Fruit fly (Drosophila melanogaster): ENCODE results near the gene CG10317.

CG10317 gene

dm6 chr3R:16340610-16341009, 29.7 kb downstream of the CG10317 start:
- no peak for TF ChIP-seq GATAd (GFP tag; optimal IDR thresholded peaks at IDR 0.05)
- no peak for TF ChIP-seq OdsH (GFP tag; optimal IDR thresholded peaks at IDR 0.05)
- TF ChIP-seq h (GFP tag; optimal IDR thresholded peaks at IDR 0.05), result no peak
- no peak for TF ChIP-seq pan (optimal IDR thresholded peaks at IDR 0.05)
- no peak for TF ChIP-seq rgr (GFP tag; optimal IDR thresholded peaks at IDR 0.05)
- TF ChIP-seq Rel (GFP tag; optimal IDR thresholded peaks at IDR 0.05), result no peak
- TF ChIP-seq Rel (tag; optimal IDR thresholded peaks at IDR 0.05), result no peak
- no peak for TF ChIP-seq ey (GFP tag; optimal IDR thresholded peaks at IDR 0.05)
- TF ChIP-seq CrebA (GFP tag; optimal IDR thresholded peaks at IDR 0.05; ENCODE audit: borderline replicate concordance), result no peak
- TF ChIP-seq sv (GFP tag; optimal IDR thresholded peaks at IDR 0.05), result no peak
- TF ChIP-seq usp (GFP tag; optimal IDR thresholded peaks at IDR 0.05), result no peak

- TF ChIP-seq foxo (GFP tag; optimal IDR thresholded peaks at IDR 0.05) (no peak), br (GFP tag; optimal IDR thresholded peaks at IDR 0.05) (no peak), Myc (optimal IDR thresholded peaks at IDR 0.05) (no peak), dsf (GFP tag; optimal IDR thresholded peaks at IDR 0.05; ENCODE audit: borderline replicate concordance) (no peak), GATAd (GFP tag; optimal IDR thresholded peaks at IDR 0.05) (no peak), OdsH (GFP tag; optimal IDR thresholded peaks at IDR 0.05) (no peak), Hr83 (GFP tag; optimal IDR thresholded peaks at IDR 0.05; ENCODE audit: poor library complexity, severe bottlenecking) (no peak), CrebA (GFP tag; optimal IDR thresholded peaks at IDR 0.05; ENCODE audit: borderline replicate concordance) (no peak), N (GFP tag; optimal IDR thresholded peaks at IDR 0.05) (no peak)
Measured at dm6 chr3R:16339475-16339874, 30.9 kb downstream of the CG10317 start, which contains the start of gene Sulf1. Gene Sulf1 (minus strand): TSS chr3R:16339575.

dm6 chr3R:16338342-16338741, 32.0 kb downstream of the CG10317 start:
- TF ChIP-seq Mio (GFP tag; optimal IDR thresholded peaks at IDR 0.05) (no peak), Rel (GFP tag; optimal IDR thresholded peaks at IDR 0.05) (no peak), Rel (tag; optimal IDR thresholded peaks at IDR 0.05) (peak; percentile 67), Jra (GFP tag; optimal IDR thresholded peaks at IDR 0.05) (no peak), lola (GFP tag; optimal IDR thresholded peaks at IDR 0.05) (no peak), Hr83 (GFP tag; optimal IDR thresholded peaks at IDR 0.05; ENCODE audit: poor library complexity, severe bottlenecking) (peak; percentile 33), sv (GFP tag; optimal IDR thresholded peaks at IDR 0.05) (no peak), sage (GFP tag; optimal IDR thresholded peaks at IDR 0.05) (no peak), Sp1 (GFP tag; optimal IDR thresholded peaks at IDR 0.05) (peak; percentile 18), CG32264 (GFP tag; optimal IDR thresholded peaks at IDR 0.05) (no peak), Hnf4 (GFP tag; optimal IDR thresholded peaks at IDR 0.05) (no peak), OdsH (GFP tag; optimal IDR thresholded peaks at IDR 0.05) (no peak), jim (GFP tag; optimal IDR thresholded peaks at IDR 0.05) (peak; percentile 33), brk (GFP tag; optimal IDR thresholded peaks at IDR 0.05) (no peak), ey (GFP tag; optimal IDR thresholded peaks at IDR 0.05) (no peak), h (GFP tag; optimal IDR thresholded peaks at IDR 0.05) (peak; percentile 50), dsf (GFP tag; optimal IDR thresholded peaks at IDR 0.05; ENCODE audit: borderline replicate concordance) (no peak), foxo (GFP tag; optimal IDR thresholded peaks at IDR 0.05) (peak in 1 of 2 experiments; percentile 15), psq (GFP tag; optimal IDR thresholded peaks at IDR 0.05) (no peak), N (GFP tag; optimal IDR thresholded peaks at IDR 0.05) (no peak)

- TF ChIP-seq sv (GFP tag; optimal IDR thresholded peaks at IDR 0.05) (no peak), tai (GFP tag; optimal IDR thresholded peaks at IDR 0.05) (no peak), brk (GFP tag; optimal IDR thresholded peaks at IDR 0.05) (no peak), usp (GFP tag; optimal IDR thresholded peaks at IDR 0.05) (no peak)
Measured at dm6 chr3R:16337863-16338262, 32.5 kb downstream of the CG10317 start.

DNA sequence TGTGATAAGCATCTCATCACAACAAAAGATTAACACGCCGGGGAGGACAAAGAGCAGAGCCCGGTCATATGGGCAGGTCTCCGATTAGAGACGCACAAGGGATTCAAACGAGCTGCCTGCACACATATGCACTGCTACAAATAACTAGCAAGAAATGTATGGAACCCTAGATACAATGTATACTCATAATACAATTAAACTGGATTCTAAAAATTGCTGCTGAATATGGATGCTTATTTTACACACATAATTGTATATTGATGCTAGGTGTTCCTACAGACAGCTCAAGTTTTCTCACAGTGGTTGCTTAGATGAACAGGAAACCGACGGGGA, 33.3 kb downstream of the CG10317 start:
- TF ChIP-seq Mio (GFP tag; optimal IDR thresholded peaks at IDR 0.05) (no peak), Myc (optimal IDR thresholded peaks at IDR 0.05) (no peak), Vsx2 (GFP tag; optimal IDR thresholded peaks at IDR 0.05; ENCODE audit: partially characterized antibody) (no peak), pan (optimal IDR thresholded peaks at IDR 0.05) (no peak), br (GFP tag; optimal IDR thresholded peaks at IDR 0.05) (peak; percentile 6), ey (GFP tag; optimal IDR thresholded peaks at IDR 0.05) (peak; percentile 48), sage (GFP tag; optimal IDR thresholded peaks at IDR 0.05) (no peak), CG9705 (GFP tag; optimal IDR thresholded peaks at IDR 0.05) (no peak), GATAd (GFP tag; optimal IDR thresholded peaks at IDR 0.05) (no peak), dsf (GFP tag; optimal IDR thresholded peaks at IDR 0.05; ENCODE audit: borderline replicate concordance) (no peak), sv (GFP tag; optimal IDR thresholded peaks at IDR 0.05) (no peak), fru (GFP tag; optimal IDR thresholded peaks at IDR 0.05) (peak; percentile 37), foxo (GFP tag; optimal IDR thresholded peaks at IDR 0.05) (peak in 1 of 2 experiments; percentile 36), brk (GFP tag; optimal IDR thresholded peaks at IDR 0.05) (no peak), CrebA (GFP tag; optimal IDR thresholded peaks at IDR 0.05; ENCODE audit: borderline replicate concordance) (no peak), dl (GFP tag; optimal IDR thresholded peaks at IDR 0.05; ENCODE audit: insufficient read depth in 1 of 2, partially characterized antibody in 2 of 2) (no peak), OdsH (GFP tag; optimal IDR thresholded peaks at IDR 0.05) (peak; percentile 5), lola (GFP tag; optimal IDR thresholded peaks at IDR 0.05) (no peak), h (GFP tag; optimal IDR thresholded peaks at IDR 0.05) (peak; percentile 47), dmrt93B (GFP tag; optimal IDR thresholded peaks at IDR 0.05) (no peak), rgr (GFP tag; optimal IDR thresholded peaks at IDR 0.05) (peak; percentile 46), Hr78 (GFP tag; optimal IDR thresholded peaks at IDR 0.05) (no peak), Hnf4 (GFP tag; optimal IDR thresholded peaks at IDR 0.05) (no peak), Rel (GFP tag; optimal IDR thresholded peaks at IDR 0.05) (no peak), Rel (tag; optimal IDR thresholded peaks at IDR 0.05) (no peak), Sp1 (GFP tag; optimal IDR thresholded peaks at IDR 0.05) (no peak)

All from whole organism, wandering third instar larva.